Fruit fly (Drosophila melanogaster) whole organism, prepupa: ENCODE results near the gene Rab1.

Experiments
- Blimp-1 ChIP-seq: fragments of 200-800 bp; sonication (Bioruptor generic); optimal IDR thresholded peaks from 3 replicates; lab custom pipeline; 2017; ENCODE audit warnings: missing biosample characterization, missing genetic modification characterization, mild to moderate bottlenecking, moderate library complexity, missing genetic modification reagents
- CG11902 ChIP-seq: fragments of 200-800 bp; sonication (Bioruptor generic); optimal IDR thresholded peaks from 3 replicates; lab custom pipeline; 2016; ENCODE audit warnings: missing biosample characterization, missing genetic modification characterization
- CG15336 ChIP-seq: fragments of 200-800 bp; sonication (Bioruptor generic); IDR thresholded peaks from 2 replicates; pipeline ENCODE4 v1.3.6; 2022; ENCODE audit warnings: missing biosample characterization, missing genetic modification characterization
- CG32006 ChIP-seq: fragments of 200-800 bp; sonication (Bioruptor generic); optimal IDR thresholded peaks from 3 replicates; lab custom pipeline; 2017; ENCODE audit warnings: missing biosample characterization, mild to moderate bottlenecking, missing genetic modification characterization
- CG34406 ChIP-seq: fragments of 200-800 bp; sonication (Bioruptor generic); optimal IDR thresholded peaks from 3 replicates; lab custom pipeline; 2016; ENCODE audit warnings: missing biosample characterization, missing genetic modification characterization
- CG6276 ChIP-seq: fragments of 200-800 bp; sonication (Bioruptor generic); optimal IDR thresholded peaks from 2 replicates; lab custom pipeline; 2017; ENCODE audit warnings: missing biosample characterization, mild to moderate bottlenecking, missing genetic modification characterization
- CG6792 ChIP-seq: fragments of 200-800 bp; sonication (Bioruptor generic); optimal IDR thresholded peaks from 3 replicates; lab custom pipeline; 2016; ENCODE audit warnings: missing biosample characterization, missing genetic modification characterization
- CG6854 ChIP-seq: fragments of 200-800 bp; sonication (Bioruptor generic); optimal IDR thresholded peaks from 2 replicates; lab custom pipeline; 2017; ENCODE audit warnings: missing biosample characterization, mild to moderate bottlenecking, missing genetic modification characterization
- CG8119 ChIP-seq: fragments of 200-800 bp; sonication (Bioruptor generic); IDR thresholded peaks from 3 replicates; pipeline ENCODE4 v1.3.6; 2022; ENCODE audit warnings: missing biosample characterization, missing genetic modification characterization
- CG8319 ChIP-seq: fragments of 200-800 bp; sonication (Bioruptor generic); optimal IDR thresholded peaks from 3 replicates; lab custom pipeline; 2016; ENCODE audit warnings: missing biosample characterization, missing genetic modification characterization
- Eip75B ChIP-seq: fragments of 200-800 bp; sonication (Bioruptor generic); optimal IDR thresholded peaks from 3 replicates; lab custom pipeline; 2016; ENCODE audit warnings: missing biosample characterization, missing genetic modification characterization
- Eip78C ChIP-seq: fragments of 200-800 bp; sonication (Bioruptor generic); peaks from one replicate; lab custom pipeline; 2016; ENCODE audit warnings: missing biosample characterization, missing genetic modification characterization
- Eip93F ChIP-seq: fragments of 200-800 bp; sonication (Bioruptor generic); optimal IDR thresholded peaks from 2 replicates; lab custom pipeline; 2016; ENCODE audit warnings: missing biosample characterization, mild to moderate bottlenecking, missing genetic modification characterization
- Ets21C ChIP-seq: fragments of 200-800 bp; sonication (Bioruptor generic); optimal IDR thresholded peaks from 3 replicates; lab custom pipeline; 2016; ENCODE audit warnings: missing biosample characterization, missing genetic modification characterization
- Ets96B ChIP-seq: fragments of 200-800 bp; optimal IDR thresholded peaks from 2 replicates; lab custom pipeline; 2019; ENCODE audit warnings: missing biosample characterization, mild to moderate bottlenecking, missing genetic modification characterization, moderate library complexity
- Gug ChIP-seq: fragments of 200-800 bp; sonication (Bioruptor generic); IDR thresholded peaks from 2 replicates; pipeline ENCODE4 v1.3.6; 2022; ENCODE audit warnings: missing biosample characterization, missing genetic modification characterization
- Hr38 ChIP-seq: sonication (Bioruptor generic); optimal IDR thresholded peaks from 2 replicates; lab custom pipeline; 2016; ENCODE audit warnings: missing biosample characterization, missing genetic modification characterization
- Hr4 ChIP-seq: fragments of 200-800 bp; sonication (Bioruptor generic); optimal IDR thresholded peaks from 3 replicates; lab custom pipeline; 2016; ENCODE audit warnings: missing biosample characterization, missing genetic modification characterization
- Lpt ChIP-seq: fragments of 200-800 bp; sonication (Bioruptor generic); optimal IDR thresholded peaks from 3 replicates; lab custom pipeline; 2016; ENCODE audit warnings: missing biosample characterization, missing genetic modification characterization
- Met ChIP-seq: fragments of 200-800 bp; sonication (Bioruptor generic); optimal IDR thresholded peaks from 3 replicates; lab custom pipeline; 2016; ENCODE audit warnings: missing biosample characterization, missing genetic modification characterization
- OdsH ChIP-seq: fragments of 200-800 bp; sonication (Bioruptor generic); optimal IDR thresholded peaks from 3 replicates; lab custom pipeline; 2016; ENCODE audit warnings: missing biosample characterization, missing genetic modification characterization
- Smox ChIP-seq: fragments of 200-800 bp; sonication (Bioruptor generic); optimal IDR thresholded peaks from 3 replicates; lab custom pipeline; 2016; ENCODE audit warnings: missing biosample characterization, missing genetic modification characterization
- achi ChIP-seq: fragments of 200-800 bp; sonication (Bioruptor generic); optimal IDR thresholded peaks from 3 replicates; lab custom pipeline; 2016; ENCODE audit warnings: missing biosample characterization, missing genetic modification characterization
- cyc ChIP-seq: fragments of 200-800 bp; sonication (Bioruptor generic); optimal IDR thresholded peaks from 3 replicates; lab custom pipeline; 2016; ENCODE audit warnings: missing biosample characterization, missing genetic modification characterization
- dsx ChIP-seq: fragments of 200-800 bp; optimal IDR thresholded peaks from 3 replicates; lab custom pipeline; 2019; ENCODE audit warnings: missing biosample characterization, mild to moderate bottlenecking, missing genetic modification characterization, moderate library complexity; ENCODE audit not compliant: poor library complexity, severe bottlenecking
- eg ChIP-seq: fragments of 200-800 bp; sonication (Bioruptor generic); IDR thresholded peaks from 3 replicates; pipeline ENCODE4 v1.3.6; 2022; ENCODE audit warnings: missing biosample characterization, missing genetic modification characterization
- fd59A ChIP-seq: fragments of 200-800 bp; sonication (Bioruptor generic); optimal IDR thresholded peaks from 2 replicates; lab custom pipeline; 2017; ENCODE audit warnings: missing biosample characterization, mild to moderate bottlenecking, missing genetic modification characterization, missing genetic modification reagents
- lz ChIP-seq: fragments of 200-800 bp; sonication (Bioruptor generic); optimal IDR thresholded peaks from 3 replicates; lab custom pipeline; 2016; ENCODE audit warnings: missing biosample characterization, missing genetic modification characterization
- ss ChIP-seq, 2 experiments: fragments of 200-800 bp; sonication (Bioruptor generic); optimal IDR thresholded peaks; 2 replicates in 1 of 2; 3 replicates in 1 of 2; lab custom pipeline; 2017 to 2018; ENCODE audit warnings: mild to moderate bottlenecking in 2 of 2, missing biosample characterization in 2 of 2, missing genetic modification characterization in 2 of 2, moderate library complexity in 1 of 2
- svp ChIP-seq: fragments of 200-800 bp; sonication (Bioruptor generic); peaks from one replicate; lab custom pipeline; 2016; ENCODE audit warnings: missing biosample characterization, missing genetic modification characterization
- topi ChIP-seq: fragments of 200-800 bp; sonication (Bioruptor generic); optimal IDR thresholded peaks from 3 replicates; lab custom pipeline; 2016; ENCODE audit warnings: missing biosample characterization, missing genetic modification characterization

Rab1 gene

dm6 chr3R:21289071-21289613, 20.3 kb upstream of the Rab1 start:
- TF ChIP-seq Gug (GFP tag; lab: Robert Waterston, UW) (no peak), Eip78C (GFP tag; lab: Kevin White, UChicago) (peak; percentile 26)
- TF ChIP-seq, all 60 proteins: peak for 1

DNA sequence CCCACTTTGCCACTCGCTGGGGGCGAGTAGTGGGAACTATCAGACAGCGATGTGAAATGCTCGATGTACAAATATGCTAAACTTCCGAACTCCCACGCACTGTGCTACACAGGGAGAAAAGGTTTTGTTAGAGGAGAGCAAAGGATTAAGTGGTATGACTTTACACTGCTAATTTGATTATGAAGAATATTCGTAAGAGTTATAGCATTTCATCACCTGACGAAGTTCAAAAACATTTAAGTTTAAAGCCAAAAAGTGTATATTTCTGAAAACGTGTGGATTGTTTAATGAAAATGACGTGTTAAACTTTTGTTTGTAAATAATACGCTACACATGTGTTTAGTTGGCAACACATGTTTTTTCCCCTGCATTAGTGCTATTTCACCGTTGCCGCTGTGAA, 19.6 kb upstream of the Rab1 start:
- no peak for TF ChIP-seq CG34406 (GFP tag; lab: Kevin White, UChicago)
- 0 out of 3 replicates have a peak, but pooled peaks have one; percentile 15 for TF ChIP-seq eg (GFP tag; lab: Robert Waterston, UW)
- peak; percentile 14 for TF ChIP-seq Hr4 (GFP tag; lab: Kevin White, UChicago)
- no peak for TF ChIP-seq lz
- no peak for TF ChIP-seq topi (GFP tag; lab: Kevin White, UChicago)
- TF ChIP-seq Gug (GFP tag; lab: Robert Waterston, UW): no peak
- 0 out of 2 replicates have a peak, but pooled peaks have one; percentile 30 for TF ChIP-seq CG15336
- TF ChIP-seq OdsH (GFP tag; lab: Kevin White, UChicago): no peak
- TF ChIP-seq Met (GFP tag; lab: Kevin White, UChicago): no peak
- TF ChIP-seq CG32006 (GFP tag; lab: Kevin White, UChicago): peak; percentile 32
- TF ChIP-seq CG8319 (GFP tag; lab: Kevin White, UChicago): no peak
- no peak for TF ChIP-seq CG8119 (GFP tag; lab: Robert Waterston, UW)
- no peak for TF ChIP-seq Lpt (GFP tag; lab: Kevin White, UChicago)
- TF ChIP-seq CG11902: no peak
- TF ChIP-seq Eip78C (GFP tag; lab: Kevin White, UChicago): no peak
- no peak for TF ChIP-seq Ets96B (tag; lab: Kevin White, UChicago)
- TF ChIP-seq CG6276: no peak
- TF ChIP-seq dsx (GFP tag; lab: Kevin White, UChicago): no peak
- TF ChIP-seq fd59A (GFP tag; lab: Kevin White, UChicago): no peak
- no peak for TF ChIP-seq cyc (GFP tag; lab: Kevin White, UChicago)
- TF ChIP-seq Eip93F (GFP tag; lab: Kevin White, UChicago): no peak

- no peak for TF ChIP-seq Eip75B (GFP tag; lab: Kevin White, UChicago)
- TF ChIP-seq achi (GFP tag; lab: Kevin White, UChicago): no peak
- no peak for TF ChIP-seq lz
- TF ChIP-seq Hr38 (GFP tag; lab: Kevin White, UChicago): no peak
- TF ChIP-seq CG8119 (GFP tag; lab: Robert Waterston, UW): no peak
- TF ChIP-seq Met (GFP tag; lab: Kevin White, UChicago): no peak
- no peak for TF ChIP-seq Smox (GFP tag; lab: Kevin White, UChicago)
- TF ChIP-seq ss (GFP tag; optimal IDR thresholded peaks at IDR 0.05; lab: Kevin White, UChicago): no peak
- TF ChIP-seq CG6854: no peak
- TF ChIP-seq CG6792 (GFP tag; lab: Kevin White, UChicago): no peak
These were observed 14.0 kb upstream of the Rab1 start, which contains the start of gene CG17298 for dm6 chr3R:21282897-21283296. CG17298 (plus strand) TSS chr3R:21283197.

- TF ChIP-seq svp (GFP tag; lab: Kevin White, UChicago) (peak; percentile 77), Blimp-1 (no peak)
These were observed 7.3 kb upstream of the Rab1 start, which contains the start of gene CG3301 for dm6 chr3R:21276111-21276510. CG3301 (minus strand) TSS chr3R:21276249.

DNA sequence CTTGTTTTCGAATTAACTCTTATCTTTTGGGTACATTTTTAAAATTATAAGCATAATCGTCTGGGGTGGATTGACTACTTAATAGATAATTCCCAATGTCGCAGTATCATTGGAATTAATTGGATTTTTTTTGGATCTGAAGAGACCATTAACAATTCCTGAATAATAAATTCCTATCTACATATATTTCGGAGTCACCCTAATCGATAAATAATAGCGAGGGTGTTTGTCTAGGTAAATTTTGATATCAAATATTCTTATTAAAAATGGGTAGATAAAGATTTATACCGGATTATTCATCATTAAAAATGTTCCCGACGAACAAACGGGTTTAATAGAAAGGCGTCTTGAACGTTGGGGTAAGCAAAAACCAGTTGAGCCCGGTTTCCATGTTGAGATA, 6.0 kb upstream of the Rab1 start:
- peak; percentile 51 for TF ChIP-seq Eip78C (GFP tag; lab: Kevin White, UChicago)
- no peak for TF ChIP-seq Ets21C
- no peak for TF ChIP-seq CG6276
- TF ChIP-seq, all 60 proteins: peak for 1
